Worm (Caenorhabditis elegans) whole organism, L4 larva: ENCODE measurements around the gene T11B7.1.

Source experiments
- D1046.2 ChIP-seq: fragments of 200-800 bp; sonication (Bioruptor generic); IDR thresholded peaks from 2 replicates; pipeline ENCODE4 v1.3.6; 2022; ENCODE audit warnings: missing genetic modification characterization, missing compliant biosample characterization
- F10B5.3 ChIP-seq: sonication (generic microtip); optimal IDR thresholded peaks from 2 replicates; lab custom pipeline; 2016; ENCODE audit warnings: mild to moderate bottlenecking, missing genetic modification characterization, missing compliant biosample characterization
- Y105C5A.15 ChIP-seq: fragments of 200-800 bp; sonication (Bioruptor generic); IDR thresholded peaks from 2 replicates; pipeline ENCODE4 v1.3.6; 2022; ENCODE audit warnings: missing genetic modification characterization, missing compliant biosample characterization
- Y5F2A.4 ChIP-seq: fragments of 200-800 bp; sonication (Bioruptor generic); optimal IDR thresholded peaks from 2 replicates; lab custom pipeline; 2018; ENCODE audit warnings: mild to moderate bottlenecking, missing genetic modification characterization, missing compliant biosample characterization
- Y75B8A.6 ChIP-seq: fragments of 200-800 bp; sonication (Bioruptor generic); IDR thresholded peaks from 2 replicates; pipeline ENCODE4 v1.3.6; 2022; ENCODE audit warnings: missing genetic modification reagents, missing genetic modification characterization, missing compliant biosample characterization
- ZK337.2 ChIP-seq: fragments of 200-800 bp; sonication (Bioruptor generic); IDR thresholded peaks from 2 replicates; pipeline ENCODE4 v1.3.6; 2022; ENCODE audit warnings: missing genetic modification reagents, missing genetic modification characterization, missing compliant biosample characterization
- aha-1 ChIP-seq: fragments of 150-350 bp; peaks from one replicate; lab custom pipeline; 2014; ENCODE audit warnings: missing biosample characterization, missing genetic modification characterization
- ama-1 ChIP-seq: fragments of 150-350 bp; optimal IDR thresholded peaks from 2 replicates; lab custom pipeline; 2014; ENCODE audit warnings: inconsistent platforms, mixed read lengths
- ceh-20 ChIP-seq: fragments of 200-800 bp; sonication (Bioruptor generic); IDR thresholded peaks from 2 replicates; pipeline ENCODE4 v1.3.6; 2022; ENCODE audit warnings: missing genetic modification reagents, missing genetic modification characterization, missing compliant biosample characterization
- cey-2 ChIP-seq: sonication (generic microtip); optimal IDR thresholded peaks from 3 replicates; lab custom pipeline; 2017; ENCODE audit warnings: missing genetic modification characterization, mild to moderate bottlenecking, missing compliant biosample characterization, antibody characterized with exemption, borderline replicate concordance; ENCODE audit not compliant: insufficient read depth
- ctbp-1 ChIP-seq: fragments of 200-800 bp; sonication (Bioruptor generic); IDR thresholded peaks from 2 replicates; pipeline ENCODE4 v1.3.6; 2022; ENCODE audit warnings: missing genetic modification reagents, missing genetic modification characterization, missing compliant biosample characterization
- daf-16 ChIP-seq, 3 experiments: sonication (generic microtip); optimal IDR thresholded peaks; 2 replicates each; lab custom pipeline; 2016 to 2017; ENCODE audit warnings: missing genetic modification characterization in 3 of 3, missing genetic modification reagents in 3 of 3, mild to moderate bottlenecking in 2 of 3, missing compliant biosample characterization in 2 of 3, missing biosample characterization in 1 of 3, moderate library complexity in 1 of 3
- daf-19 ChIP-seq: fragments of 200-800 bp; sonication (Bioruptor generic); conservative IDR thresholded peaks from 2 replicates; pipeline ENCODE4 v1.3.6; 2022; ENCODE audit warnings: missing genetic modification characterization, missing compliant biosample characterization
- dmd-8 ChIP-seq: fragments of 200-800 bp; sonication (Bioruptor generic); IDR thresholded peaks from 2 replicates; pipeline ENCODE4 v1.3.6; 2022; ENCODE audit warnings: missing genetic modification characterization, missing compliant biosample characterization
- dve-1 ChIP-seq: sonication (generic microtip); optimal IDR thresholded peaks from 2 replicates; lab custom pipeline; 2017; ENCODE audit warnings: antibody characterized with exemption, mild to moderate bottlenecking, missing genetic modification characterization, missing compliant biosample characterization; ENCODE audit not compliant: insufficient read depth
- egl-43 ChIP-seq: fragments of 200-800 bp; sonication (Bioruptor generic); IDR thresholded peaks from 2 replicates; pipeline ENCODE4 v1.3.6; 2022; ENCODE audit warnings: missing genetic modification reagents, missing genetic modification characterization, missing compliant biosample characterization
- fkh-10 ChIP-seq: fragments of 150-350 bp; optimal IDR thresholded peaks from 2 replicates; lab custom pipeline; 2014; ENCODE audit warnings: missing biosample characterization, missing genetic modification reagents, missing genetic modification characterization
- fos-1 ChIP-seq: fragments of 150-350 bp; optimal IDR thresholded peaks from 2 replicates; lab custom pipeline; 2014; ENCODE audit warnings: missing biosample characterization, missing genetic modification characterization
- hlh-30 ChIP-seq: sonication (generic microtip); optimal IDR thresholded peaks from 2 replicates; lab custom pipeline; 2017; ENCODE audit warnings: antibody characterized with exemption, mild to moderate bottlenecking, missing genetic modification characterization, missing compliant biosample characterization; ENCODE audit not compliant: insufficient read depth
- hmg-1.1 ChIP-seq: fragments of 200-800 bp; sonication (Bioruptor generic); IDR thresholded peaks from 2 replicates; pipeline ENCODE4 v1.3.6; 2022; ENCODE audit warnings: missing genetic modification reagents, missing genetic modification characterization, missing compliant biosample characterization
- lim-7 ChIP-seq: fragments of 200-800 bp; sonication (Bioruptor generic); IDR thresholded peaks from 2 replicates; pipeline ENCODE4 v1.3.6; 2022; ENCODE audit warnings: missing genetic modification characterization, missing compliant biosample characterization
- lin-13 ChIP-seq: fragments of 150-350 bp; optimal IDR thresholded peaks from 2 replicates; lab custom pipeline; 2014; ENCODE audit warnings: missing biosample characterization, missing genetic modification reagents, missing genetic modification characterization
- lin-29 ChIP-seq: fragments of 200-800 bp; sonication (Bioruptor generic); IDR thresholded peaks from 2 replicates; pipeline ENCODE4 v1.3.6; 2022; ENCODE audit warnings: missing genetic modification reagents, missing genetic modification characterization, missing compliant biosample characterization
- lin-39 ChIP-seq: fragments of 150-350 bp; optimal IDR thresholded peaks from 2 replicates; lab custom pipeline; 2014; ENCODE audit warnings: missing biosample characterization, missing genetic modification reagents, missing genetic modification characterization
- lsy-2 ChIP-seq, 2 experiments: fragments of 150-350 bp in 1 of 2; sonication (generic microtip) in 1 of 2; optimal IDR thresholded peaks; 2 replicates each; lab custom pipeline; 2014 to 2017; ENCODE audit warnings: missing biosample characterization in 2 of 2, missing genetic modification characterization in 2 of 2
- madf-5 ChIP-seq, 2 experiments: fragments of 200-800 bp; sonication (Bioruptor generic); IDR thresholded peaks; 2 replicates each; pipeline ENCODE4 v1.3.6; 2022; ENCODE audit warnings: missing compliant biosample characterization in 2 of 2, missing genetic modification characterization in 2 of 2
- mep-1 ChIP-seq: fragments of 150-350 bp; sonication (generic microtip); optimal IDR thresholded peaks from 3 replicates; lab custom pipeline; 2014; ENCODE audit warnings: missing biosample characterization, missing genetic modification characterization
- nhr-102 ChIP-seq: sonication (generic microtip); optimal IDR thresholded peaks from 2 replicates; lab custom pipeline; 2016; ENCODE audit warnings: mild to moderate bottlenecking, missing genetic modification characterization, moderate library complexity, missing compliant biosample characterization
- nhr-11 ChIP-seq: fragments of 150-350 bp; optimal IDR thresholded peaks from 2 replicates; lab custom pipeline; 2014; ENCODE audit warnings: missing biosample characterization, missing genetic modification characterization
- nhr-237 ChIP-seq: sonication (generic microtip); optimal IDR thresholded peaks from 2 replicates; lab custom pipeline; 2017; ENCODE audit warnings: missing biosample characterization, missing genetic modification characterization
- nhr-28 ChIP-seq: fragments of 150-350 bp; optimal IDR thresholded peaks from 2 replicates; lab custom pipeline; 2014; ENCODE audit warnings: missing biosample characterization, missing genetic modification characterization
- nhr-41 ChIP-seq: fragments of 200-800 bp; sonication (Bioruptor generic); IDR thresholded peaks from 2 replicates; pipeline ENCODE4 v1.3.6; 2022; ENCODE audit warnings: missing genetic modification reagents, missing genetic modification characterization, missing compliant biosample characterization
- nhr-48 ChIP-seq: sonication (generic microtip); optimal IDR thresholded peaks from 2 replicates; lab custom pipeline; 2016; ENCODE audit warnings: mild to moderate bottlenecking, missing genetic modification characterization, missing compliant biosample characterization
- nhr-6 ChIP-seq: fragments of 150-350 bp; optimal IDR thresholded peaks from 2 replicates; lab custom pipeline; 2014; ENCODE audit warnings: missing biosample characterization, missing genetic modification characterization
- nhr-76 ChIP-seq: fragments of 150-350 bp; optimal IDR thresholded peaks from 2 replicates; lab custom pipeline; 2014; ENCODE audit warnings: missing biosample characterization, missing genetic modification characterization
- php-3 ChIP-seq: fragments of 200-800 bp; sonication (Bioruptor generic); IDR thresholded peaks from 2 replicates; pipeline ENCODE4 v1.3.6; 2022; ENCODE audit warnings: missing genetic modification reagents, missing genetic modification characterization, missing compliant biosample characterization
- sdz-12 ChIP-seq: fragments of 200-800 bp; sonication (Bioruptor generic); optimal IDR thresholded peaks from 2 replicates; lab custom pipeline; 2018; ENCODE audit warnings: mild to moderate bottlenecking, missing genetic modification characterization, missing compliant biosample characterization
- snpc-1.2 ChIP-seq: fragments of 200-800 bp; sonication (Bioruptor generic); IDR thresholded peaks from 2 replicates; pipeline ENCODE4 v1.3.6; 2022; ENCODE audit warnings: missing genetic modification reagents, missing genetic modification characterization, missing compliant biosample characterization
- spr-1 ChIP-seq: sonication (generic microtip); optimal IDR thresholded peaks from 2 replicates; lab custom pipeline; 2016; ENCODE audit warnings: mild to moderate bottlenecking, missing genetic modification characterization, missing compliant biosample characterization
- spr-3 ChIP-seq: fragments of 200-800 bp; sonication (Bioruptor generic); optimal IDR thresholded peaks from 2 replicates; lab custom pipeline; 2018; ENCODE audit warnings: mild to moderate bottlenecking, missing genetic modification characterization, missing compliant biosample characterization
- vab-7 ChIP-seq: fragments of 200-800 bp; sonication (Bioruptor generic); IDR thresholded peaks from 2 replicates; pipeline ENCODE4 v1.3.6; 2022; ENCODE audit warnings: missing genetic modification reagents, missing genetic modification characterization, missing compliant biosample characterization
- zip-11 ChIP-seq: fragments of 200-800 bp; sonication (Bioruptor generic); IDR thresholded peaks from 2 replicates; pipeline ENCODE4 v1.3.6; 2022; ENCODE audit warnings: missing genetic modification characterization, missing compliant biosample characterization

T11B7.1 gene

ce11 chrIV:8794895-8795665, 45.4 kb upstream of the T11B7.1 start (continued):
- TF ChIP-seq spr-3 (GFP tag; lab: Kevin White, UChicago) (peak; percentile 68), zip-11 (GFP tag; lab: Robert Waterston, UW) (no peak), Y5F2A.4 (GFP tag; lab: Kevin White, UChicago) (no peak), php-3 (GFP tag; lab: Robert Waterston, UW) (0 out of 2 replicates have a peak, but pooled peaks have one; percentile 51), lin-29 (GFP tag; lab: Robert Waterston, UW) (peak; percentile 37; the same call in 1 of the 2 replicates), egl-43 (GFP tag; lab: Robert Waterston, UW) (peak; percentile 82), nhr-11 (tag; lab: Kevin White, UChicago) (peak; percentile 84)

DNA sequence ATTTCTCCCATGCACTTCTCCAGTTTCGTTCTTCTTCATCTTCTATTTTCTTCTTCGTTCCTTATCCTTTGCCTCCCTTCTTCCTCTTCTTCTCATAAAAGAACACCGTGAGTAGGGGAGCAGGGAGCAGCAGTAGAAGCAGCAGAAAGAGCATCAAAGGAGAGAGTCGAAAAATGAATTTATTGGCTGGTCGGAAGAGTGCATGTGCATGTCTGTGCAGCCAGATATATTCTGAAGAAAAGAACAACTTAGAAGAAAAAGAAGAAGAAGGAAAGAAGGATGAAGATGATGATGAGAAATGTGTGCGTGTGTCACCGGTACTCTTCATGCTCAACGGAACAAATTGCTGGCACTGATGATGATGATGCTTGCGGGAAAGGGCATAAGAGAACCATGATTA, 44.3 kb upstream of the T11B7.1 start:
- peak; percentile 72 for TF ChIP-seq aha-1
- TF ChIP-seq fkh-10 (GFP tag; lab: Kevin White, UChicago), result peak; percentile 61
- TF ChIP-seq mep-1 (tag; lab: Kevin White, UChicago), result peak; percentile 65
- no peak for TF ChIP-seq nhr-48 (tag; lab: Kevin White, UChicago)
- TF ChIP-seq nhr-6 (tag; lab: Kevin White, UChicago), result no peak
- TF ChIP-seq hmg-1.1, result 0 out of 2 replicates have a peak, but pooled peaks have one; percentile 10
- peak in 1 of 2 experiments; percentile 12 for TF ChIP-seq lsy-2 (tag; optimal IDR thresholded peaks at IDR 0.05; lab: Kevin White, UChicago)
- no peak for TF ChIP-seq nhr-41 (GFP tag; lab: Robert Waterston, UW)
- no peak for TF ChIP-seq nhr-76 (tag; lab: Kevin White, UChicago)
- no peak for TF ChIP-seq nhr-237
- TF ChIP-seq lin-39 (tag; lab: Kevin White, UChicago), result peak; percentile 15
- TF ChIP-seq ctbp-1 (GFP tag; lab: Robert Waterston, UW), result 0 out of 2 replicates have a peak, but pooled peaks have one; percentile 42
- TF ChIP-seq hlh-30 (tag; lab: Kevin White, UChicago), result peak; percentile 20

ce11 chrIV:8798255-8798654, 42.3 kb upstream of the T11B7.1 start, which contains the start of gene clec-182:
TSS of gene clec-182 (minus strand) at chrIV:8798355.
- TF ChIP-seq lim-7 (GFP tag; lab: Robert Waterston, UW) (no peak), lin-13 (GFP tag; lab: Kevin White, UChicago) (no peak), nhr-102 (tag; lab: Kevin White, UChicago) (no peak), F10B5.3 (no peak), ama-1 (lab: Kevin White, UChicago) (no peak), vab-7 (GFP tag; lab: Robert Waterston, UW) (no peak), nhr-41 (GFP tag; lab: Robert Waterston, UW) (no peak), daf-16 (GFP tag; optimal IDR thresholded peaks at IDR 0.05; lab: Kevin White, UChicago) (no peak), daf-16 (tag; optimal IDR thresholded peaks at IDR 0.05; lab: Kevin White, UChicago) (no peak), php-3 (GFP tag; lab: Robert Waterston, UW) (no peak), daf-19 (GFP tag; lab: Robert Waterston, UW) (no peak)
- TF ChIP-seq, all 104 proteins: peak for 0

DNA sequence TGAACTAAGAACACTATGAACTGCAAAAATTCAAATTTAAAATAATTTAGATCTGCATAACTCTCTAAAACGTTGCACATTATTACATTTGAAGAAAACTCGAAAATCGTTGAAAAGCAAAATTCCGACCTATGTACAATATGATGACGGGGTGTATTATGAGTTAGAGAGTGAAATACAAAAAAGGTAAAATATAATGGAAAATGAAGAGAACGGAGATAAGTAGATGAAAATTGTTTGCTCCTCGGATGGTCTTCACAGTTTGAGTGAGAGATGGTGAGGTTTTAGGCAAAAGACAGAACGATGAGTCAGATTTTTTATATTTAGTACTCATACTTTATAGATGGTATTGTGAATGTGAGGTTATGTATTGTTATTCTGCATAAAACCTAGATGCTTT, 33.2 kb upstream of the T11B7.1 start:
- TF ChIP-seq Y105C5A.15 (GFP tag; lab: Robert Waterston, UW) (no peak), snpc-1.2 (no peak), dve-1 (peak; percentile 48), Y75B8A.6 (GFP tag; lab: Robert Waterston, UW) (no peak), hlh-30 (tag; lab: Kevin White, UChicago) (no peak), ctbp-1 (GFP tag; lab: Robert Waterston, UW) (no peak), nhr-28 (tag; lab: Kevin White, UChicago) (peak; percentile 1), sdz-12 (GFP tag; lab: Kevin White, UChicago) (no peak), lim-7 (GFP tag; lab: Robert Waterston, UW) (no peak), ceh-20 (GFP tag; lab: Robert Waterston, UW) (no peak), daf-16 (GFP tag; optimal IDR thresholded peaks at IDR 0.05; lab: Kevin White, UChicago) (no peak), daf-16 (tag; optimal IDR thresholded peaks at IDR 0.05; lab: Kevin White, UChicago) (peak; percentile 51), dmd-8 (GFP tag; lab: Robert Waterston, UW) (no peak), nhr-6 (tag; lab: Kevin White, UChicago) (no peak), D1046.2 (GFP tag; lab: Robert Waterston, UW) (no peak), lsy-2 (tag; optimal IDR thresholded peaks at IDR 0.05; lab: Kevin White, UChicago) (no peak), madf-5 (GFP tag; IDR thresholded peaks at IDR 0.05; lab: Robert Waterston, UW) (no peak), ZK337.2 (GFP tag; lab: Robert Waterston, UW) (no peak), spr-1 (tag; lab: Kevin White, UChicago) (no peak), cey-2 (no peak), fos-1 (tag; lab: Kevin White, UChicago) (no peak), hmg-1.1 (no peak)
